Worm (Caenorhabditis elegans) whole organism, L4/young adult: Measurements from ENCODE around the gene T06D8.10.

Experiments
- W03F9.2 ChIP-seq: fragments of 150-350 bp; optimal IDR thresholded peaks from 2 replicates; lab custom pipeline; 2014; ENCODE audit warnings: missing biosample characterization, missing genetic modification characterization
- him-1 ChIP-seq: sonication (generic microtip); optimal IDR thresholded peaks from 2 replicates; lab custom pipeline; 2016; ENCODE audit warnings: missing genotype, missing genetic modification reagents, missing genetic modification characterization, missing compliant biosample characterization

DNA sequence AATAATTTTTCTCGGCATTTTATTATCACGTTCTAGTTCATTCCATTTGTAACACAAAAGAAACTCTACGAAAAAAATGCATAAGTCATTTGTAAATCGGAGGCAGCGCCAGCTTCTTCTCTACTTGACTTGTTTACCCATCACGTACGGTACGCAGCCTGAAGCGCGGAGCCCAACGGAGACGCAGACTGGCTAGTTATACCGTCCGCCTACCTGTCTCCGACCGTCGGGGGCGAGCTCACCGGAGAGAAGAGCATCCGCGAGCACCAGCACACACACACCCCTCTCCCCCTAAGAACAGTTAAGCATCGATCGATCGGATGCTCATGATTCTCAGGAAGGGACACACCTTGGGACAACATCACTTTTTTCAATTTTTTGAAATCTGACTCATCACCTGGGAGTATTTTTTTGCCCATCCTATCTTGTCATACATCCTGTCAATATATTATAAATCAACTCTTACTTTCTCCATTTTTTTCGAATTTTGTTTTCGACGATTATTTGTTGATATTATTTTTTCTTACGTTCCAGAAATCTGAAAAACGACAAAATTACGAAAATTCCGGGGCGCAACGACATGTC is 25.5 kb downstream of the T06D8.10 start, which contains the start of gene plpr-1:
- TF ChIP-seq him-1 (no peak), W03F9.2 (tag; lab: Kevin White, UChicago) (no peak)
